Fruit fly (Drosophila melanogaster): ENCODE data around the gene CG14823.

dm6 chr3L:7113010-7113409 is 46.9 kb downstream of the CG14823 start:
- no peak for TF ChIP-seq usp (GFP tag; optimal IDR thresholded peaks at IDR 0.05)
- no peak for TF ChIP-seq psq (optimal IDR thresholded peaks at IDR 0.05)
- no peak for TF ChIP-seq pan (optimal IDR thresholded peaks at IDR 0.05)
